Fruit fly (Drosophila melanogaster): ENCODE results near the gene Sol1.

Sol1 gene

dm6 chr3R:12350497-12350896, 35.6 kb upstream of the Sol1 start, which contains the start of gene CG10038 (continued):
- TF ChIP-seq Hey (tag; optimal IDR thresholded peaks at IDR 0.05) (no peak), CG12942 (GFP tag; optimal IDR thresholded peaks at IDR 0.05) (peak; percentile 21), E2f2 (GFP tag; IDR thresholded peaks at IDR 0.05) (peak; percentile 71), h (optimal IDR thresholded peaks at IDR 0.05) (no peak), z (GFP tag; IDR thresholded peaks at IDR 0.05) (no peak), CG12155 (GFP tag; optimal IDR thresholded peaks at IDR 0.05) (peak; percentile 12), al (GFP tag; IDR thresholded peaks at IDR 0.05) (peak; percentile 21; the same call in 1 of the 2 replicates), CG6791 (GFP tag; IDR thresholded peaks at IDR 0.05; ENCODE audit: partially characterized antibody) (peak; percentile 97), pzg (GFP tag; optimal IDR thresholded peaks at IDR 0.05) (peak; percentile 81), CG2875 (GFP tag; optimal IDR thresholded peaks at IDR 0.05) (peak; percentile 20), CG16813 (GFP tag; IDR thresholded peaks at IDR 0.05; ENCODE audit: partially characterized antibody) (peak; percentile 93), CG42726 (GFP tag; IDR thresholded peaks at IDR 0.05; ENCODE audit: partially characterized antibody) (peak; percentile 97), CG8089 (GFP tag; optimal IDR thresholded peaks at IDR 0.05) (no peak), CG13624 (GFP tag; optimal IDR thresholded peaks at IDR 0.05) (peak; percentile 36), HmgD (GFP tag; optimal IDR thresholded peaks at IDR 0.05) (no peak), cas (GFP tag; IDR thresholded peaks at IDR 0.05) (no peak), BEAF-32 (GFP tag; optimal IDR thresholded peaks at IDR 0.05) (peak; percentile 93), ind (GFP tag; optimal IDR thresholded peaks at IDR 0.05) (peak; percentile 30), CG18619 (GFP tag; optimal IDR thresholded peaks at IDR 0.05) (no peak), Fer3 (tag; optimal IDR thresholded peaks at IDR 0.05) (peak; percentile 11), Bdp1 (GFP tag; optimal IDR thresholded peaks at IDR 0.05) (no peak), CG12659 (GFP tag; optimal IDR thresholded peaks at IDR 0.05) (peak; percentile 62), Med (GFP tag) (peak; percentile 88), MBD-R2 (GFP tag; IDR thresholded peaks at IDR 0.05) (peak; percentile 100), phol (tag; optimal IDR thresholded peaks at IDR 0.05) (peak; percentile 53), CG1603 (tag; optimal IDR thresholded peaks at IDR 0.05) (peak; percentile 69), CG6854 (GFP tag; optimal IDR thresholded peaks at IDR 0.05) (no peak), ems (GFP tag; optimal IDR thresholded peaks at IDR 0.05) (no peak), CG43689 (GFP tag; IDR thresholded peaks at IDR 0.05) (no peak), ato (GFP tag; IDR thresholded peaks at IDR 0.05; ENCODE audit: partially characterized antibody) (peak; percentile 87), toy (GFP tag; IDR thresholded peaks at IDR 0.05) (no peak), mld (GFP tag; IDR thresholded peaks at IDR 0.05; ENCODE audit: partially characterized antibody) (peak; percentile 80; the same call in 2 of the 3 replicates), Lpt (GFP tag; optimal IDR thresholded peaks at IDR 0.05) (no peak), ap (GFP tag; IDR thresholded peaks at IDR 0.05) (no peak), Asciz (GFP tag; optimal IDR thresholded peaks at IDR 0.05) (no peak), danr (GFP tag; IDR thresholded peaks at IDR 0.05) (no peak), sc (optimal IDR thresholded peaks at IDR 0.05) (no peak), sc (GFP tag; optimal IDR thresholded peaks at IDR 0.05) (no peak), pita (GFP tag; optimal IDR thresholded peaks at IDR 0.05) (no peak), CG9932 (GFP tag; IDR thresholded peaks at IDR 0.05) (peak; percentile 82), Lhr (GFP tag; optimal IDR thresholded peaks at IDR 0.05) (peak; percentile 74), CG2129 (GFP tag; IDR thresholded peaks at IDR 0.05; ENCODE audit: partially characterized antibody) (peak; percentile 77), CG11504 (tag; optimal IDR thresholded peaks at IDR 0.05) (peak; percentile 61), CG18011 (GFP tag; optimal IDR thresholded peaks at IDR 0.05) (peak; percentile 11), Sry-β (GFP tag; optimal IDR thresholded peaks at IDR 0.05) (peak; percentile 59), Dip3 (GFP tag; optimal IDR thresholded peaks at IDR 0.05) (peak; percentile 6), vnd (GFP tag; IDR thresholded peaks at IDR 0.05; ENCODE audit: partially characterized antibody) (peak; percentile 92), PHDP (tag; optimal IDR thresholded peaks at IDR 0.05) (peak; percentile 41), gsb (GFP tag; IDR thresholded peaks at IDR 0.05) (no peak), tio (GFP tag; optimal IDR thresholded peaks at IDR 0.05) (no peak), ro (GFP tag; IDR thresholded peaks at IDR 0.05) (peak; percentile 25; the same call in 1 of the 2 replicates)

All from whole organism, embryonic.